Fruit fly (Drosophila melanogaster): ENCODE data around the gene Ugt301D1.

The Ugt301D1 gene

DNA sequence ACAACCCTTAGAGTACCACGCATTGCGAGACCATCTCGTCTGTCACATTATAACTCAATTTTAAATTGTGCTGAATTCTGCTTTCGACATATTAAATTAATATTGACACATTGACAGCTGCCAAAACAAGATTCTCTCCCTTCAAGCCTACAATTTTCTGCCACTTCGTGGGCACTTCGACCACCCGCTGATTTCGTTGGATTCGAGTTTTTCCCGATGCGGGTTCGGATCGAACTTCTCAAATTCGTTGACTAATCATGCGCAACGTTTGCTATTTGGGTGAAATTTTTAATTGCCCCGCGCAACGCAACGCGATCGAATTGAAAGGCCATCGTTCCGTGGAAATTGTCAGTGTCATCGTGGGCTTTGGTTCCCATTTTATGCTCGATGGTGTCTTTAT is 2.4 kb upstream of the Ugt301D1 start:
- TF ChIP-seq Eip78C (GFP tag) (no peak), pdm3 (GFP tag; optimal IDR thresholded peaks at IDR 0.05) (no peak), fkh (GFP tag; optimal IDR thresholded peaks at IDR 0.05) (peak; percentile 34)

DNA sequence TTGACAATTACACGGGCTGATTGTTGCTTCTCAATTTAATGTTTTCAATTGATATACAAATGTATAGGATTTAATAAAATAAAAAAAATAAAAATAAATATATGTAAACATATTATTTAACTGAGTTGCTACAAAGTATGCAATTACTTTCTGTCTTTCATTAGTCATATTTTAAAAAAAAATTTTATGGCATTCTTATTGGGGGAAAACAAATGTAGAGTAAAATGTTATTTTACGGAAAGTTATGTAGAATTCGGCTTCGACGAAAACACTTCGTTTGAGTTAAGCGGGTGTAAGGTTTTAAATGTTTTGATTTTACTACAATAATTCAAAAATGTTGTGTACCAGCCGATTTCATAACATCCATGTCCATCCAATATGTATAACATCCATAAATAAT is 4.0 kb downstream of the Ugt301D1 start:
- TF ChIP-seq CG8632 (GFP tag; optimal IDR thresholded peaks at IDR 0.05) = no peak
- no peak for TF ChIP-seq vri (GFP tag; optimal IDR thresholded peaks at IDR 0.05)
- no peak for TF ChIP-seq CG4318 (GFP tag; optimal IDR thresholded peaks at IDR 0.05)
- no peak for TF ChIP-seq CG32006 (GFP tag; optimal IDR thresholded peaks at IDR 0.05)
- no peak for TF ChIP-seq Gug (GFP tag; IDR thresholded peaks at IDR 0.05)
- no peak for TF ChIP-seq CG6163 (GFP tag; IDR thresholded peaks at IDR 0.05)
- no peak for TF ChIP-seq Eip75B (GFP tag; optimal IDR thresholded peaks at IDR 0.05)
- no peak for TF ChIP-seq svp (GFP tag)
- no peak for TF ChIP-seq cyc (GFP tag; optimal IDR thresholded peaks at IDR 0.05)
- no peak for TF ChIP-seq Ets21C (GFP tag; optimal IDR thresholded peaks at IDR 0.05)
- TF ChIP-seq spab (GFP tag; optimal IDR thresholded peaks at IDR 0.05) = no peak
- TF ChIP-seq eg (GFP tag; IDR thresholded peaks at IDR 0.05) = no peak
- no peak for TF ChIP-seq Sox102F (GFP tag; optimal IDR thresholded peaks at IDR 0.05)
- TF ChIP-seq CG10631 (GFP tag; optimal IDR thresholded peaks at IDR 0.05) = no peak
- TF ChIP-seq CG10669 (GFP tag; optimal IDR thresholded peaks at IDR 0.05) = no peak
- no peak for TF ChIP-seq acj6 (GFP tag; optimal IDR thresholded peaks at IDR 0.05)
- no peak for TF ChIP-seq fd85E (GFP tag; optimal IDR thresholded peaks at IDR 0.05)

DNA sequence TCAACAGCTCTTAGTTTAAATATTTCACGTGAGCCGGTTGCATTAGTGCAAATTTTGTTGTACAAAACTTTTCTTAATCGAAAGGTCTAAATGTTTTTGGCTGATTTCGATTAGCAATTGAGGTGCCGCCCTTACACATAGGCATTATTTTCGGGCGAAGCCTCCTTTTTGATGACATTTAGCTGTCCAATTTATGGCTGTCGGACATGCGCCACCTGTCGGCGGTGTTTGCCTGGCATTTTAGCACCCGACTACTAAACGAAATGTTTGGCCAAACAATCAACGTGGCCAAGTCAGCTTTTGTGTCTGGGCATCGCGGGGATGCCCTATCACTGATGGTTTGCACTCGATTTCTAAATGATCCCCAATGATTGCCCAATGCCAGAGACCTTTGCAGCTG is 7.0 kb downstream of the Ugt301D1 start:
- TF ChIP-seq CG3919 (GFP tag; optimal IDR thresholded peaks at IDR 0.05) (no peak), esn (GFP tag; optimal IDR thresholded peaks at IDR 0.05) (no peak), Smox (GFP tag; optimal IDR thresholded peaks at IDR 0.05) (no peak), CG6792 (GFP tag; optimal IDR thresholded peaks at IDR 0.05) (no peak), Hr4 (GFP tag; optimal IDR thresholded peaks at IDR 0.05) (no peak), acj6 (GFP tag; optimal IDR thresholded peaks at IDR 0.05) (no peak), Sox14 (GFP tag; optimal IDR thresholded peaks at IDR 0.05) (no peak), achi (GFP tag; optimal IDR thresholded peaks at IDR 0.05) (no peak), cyc (GFP tag; optimal IDR thresholded peaks at IDR 0.05) (no peak), CG6163 (GFP tag; IDR thresholded peaks at IDR 0.05) (no peak), Ets96B (tag; optimal IDR thresholded peaks at IDR 0.05) (no peak), CG16779 (tag; optimal IDR thresholded peaks at IDR 0.05) (no peak), CG15336 (GFP tag; IDR thresholded peaks at IDR 0.05) (no peak), CG31627 (GFP tag; optimal IDR thresholded peaks at IDR 0.05) (no peak), CG8632 (GFP tag; optimal IDR thresholded peaks at IDR 0.05) (no peak), CG10669 (GFP tag; optimal IDR thresholded peaks at IDR 0.05) (no peak)

DNA sequence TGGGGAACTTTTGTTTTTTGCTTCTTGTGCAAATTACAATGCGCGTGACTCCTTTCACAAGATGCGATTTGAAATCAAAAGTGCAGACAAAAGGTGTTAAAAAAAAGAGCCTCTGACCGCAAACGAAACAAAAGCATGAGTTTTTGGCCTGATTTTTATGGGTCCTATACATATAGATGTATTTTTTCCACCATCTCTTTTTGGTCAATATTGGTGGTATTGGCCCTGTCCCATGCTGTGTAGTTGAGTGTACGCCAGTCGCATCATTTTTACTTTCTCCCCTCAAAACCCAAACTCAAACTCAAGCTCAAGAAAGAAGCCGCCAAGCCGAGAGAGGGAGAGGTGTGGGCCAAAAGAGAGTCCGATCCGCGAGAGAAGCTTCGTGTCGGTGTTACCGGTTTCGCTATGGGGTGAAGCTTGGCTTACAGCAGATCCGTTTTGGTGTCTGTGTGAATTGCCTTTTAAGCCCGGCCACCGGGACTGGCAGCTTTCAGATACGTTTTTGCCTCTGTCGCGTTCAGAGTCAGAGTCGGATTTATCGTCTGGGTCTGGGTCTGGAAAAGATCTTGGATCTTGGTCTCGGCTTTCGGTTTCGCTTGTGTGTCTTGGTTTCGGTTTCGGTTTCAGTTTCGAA is 7.8 kb downstream of the Ugt301D1 start, which contains the start of gene CG10211:
Gene CG10211 (plus strand): TSS at position 486 of the 634 bp plus-strand sequence.
- peak; percentile 43 for TF ChIP-seq Lpt (GFP tag; optimal IDR thresholded peaks at IDR 0.05)
- TF ChIP-seq dac (GFP tag; optimal IDR thresholded peaks at IDR 0.05) = peak; percentile 44
- TF ChIP-seq Ets21C (GFP tag; optimal IDR thresholded peaks at IDR 0.05) = no peak
- peak; percentile 26 for TF ChIP-seq CG6792 (GFP tag; optimal IDR thresholded peaks at IDR 0.05)
- TF ChIP-seq esn (GFP tag; optimal IDR thresholded peaks at IDR 0.05) = peak; percentile 66
- TF ChIP-seq CG10631 (GFP tag; optimal IDR thresholded peaks at IDR 0.05) = peak; percentile 43
- peak; percentile 51 for TF ChIP-seq net (GFP tag; optimal IDR thresholded peaks at IDR 0.05)
- no peak for TF ChIP-seq Hr38 (GFP tag; optimal IDR thresholded peaks at IDR 0.05)
- no peak for TF ChIP-seq CG8319 (GFP tag; optimal IDR thresholded peaks at IDR 0.05)
- TF ChIP-seq OdsH (GFP tag; optimal IDR thresholded peaks at IDR 0.05) = peak; percentile 57
- TF ChIP-seq vri (GFP tag; optimal IDR thresholded peaks at IDR 0.05) = peak; percentile 32
- TF ChIP-seq CG31627 (GFP tag; optimal IDR thresholded peaks at IDR 0.05) = peak; percentile 7
- TF ChIP-seq CG7368 (GFP tag; optimal IDR thresholded peaks at IDR 0.05) = no peak
- peak; percentile 55 for TF ChIP-seq CG10669 (GFP tag; optimal IDR thresholded peaks at IDR 0.05)
- TF ChIP-seq acj6 (GFP tag; optimal IDR thresholded peaks at IDR 0.05) = peak; percentile 44
- TF ChIP-seq Hr39 (GFP tag; optimal IDR thresholded peaks at IDR 0.05) = peak; percentile 25
- TF ChIP-seq CG6276 (GFP tag; optimal IDR thresholded peaks at IDR 0.05) = peak; percentile 59
- TF ChIP-seq achi (GFP tag; optimal IDR thresholded peaks at IDR 0.05) = peak; percentile 53
- no peak for TF ChIP-seq CG11762 (GFP tag; optimal IDR thresholded peaks at IDR 0.05; ENCODE audit: insufficient read depth)
- no peak for TF ChIP-seq CG16779 (tag; optimal IDR thresholded peaks at IDR 0.05)
- TF ChIP-seq CG6163 (GFP tag; IDR thresholded peaks at IDR 0.05) = no peak; the same call in 2 of the 3 replicates
- peak; percentile 73 for TF ChIP-seq CG15336 (GFP tag; IDR thresholded peaks at IDR 0.05)
- peak; percentile 98 for TF ChIP-seq Blimp-1 (GFP tag; optimal IDR thresholded peaks at IDR 0.05)
- TF ChIP-seq dsx (GFP tag; optimal IDR thresholded peaks at IDR 0.05; ENCODE audit: poor library complexity, severe bottlenecking) = peak; percentile 44
- TF ChIP-seq CG3919 (GFP tag; optimal IDR thresholded peaks at IDR 0.05) = peak; percentile 56
- peak; percentile 84 for TF ChIP-seq svp (GFP tag)
- TF ChIP-seq fkh (GFP tag; optimal IDR thresholded peaks at IDR 0.05) = no peak
- no peak for TF ChIP-seq Gug (GFP tag; IDR thresholded peaks at IDR 0.05)
- peak; percentile 58 for TF ChIP-seq Ets96B (tag; optimal IDR thresholded peaks at IDR 0.05)
- TF ChIP-seq CG8119 (GFP tag; IDR thresholded peaks at IDR 0.05) = peak; percentile 60; the same call in 2 of the 3 replicates
